Fruit fly (Drosophila melanogaster) whole organism: ENCODE data around the gene CG14452.

Source experiments
- CG8478 ChIP-seq: fragments of >200 bp; optimal IDR thresholded peaks from 2 replicates; lab custom pipeline; 2018; ENCODE audit warnings: inconsistent platforms
- Dll ChIP-seq: fragments of >200 bp; optimal IDR thresholded peaks from 2 replicates; lab custom pipeline; 2017
- EcR ChIP-seq, 2 experiments: fragments of >200 bp; optimal IDR thresholded peaks; 2 replicates each; lab custom pipeline; 2017; ENCODE audit warnings: missing biosample characterization in 2 of 2, missing genetic modification characterization in 2 of 2, missing genetic modification reagents in 2 of 2
- pan ChIP-seq: fragments of >200 bp; optimal IDR thresholded peaks from 2 replicates; lab custom pipeline; 2017
- psq ChIP-seq: fragments of >200 bp; optimal IDR thresholded peaks from 2 replicates; lab custom pipeline; 2017
- usp ChIP-seq: fragments of >200 bp; optimal IDR thresholded peaks from 2 replicates; lab custom pipeline; 2017; ENCODE audit warnings: missing biosample characterization, missing genetic modification characterization, mixed read lengths

DNA sequence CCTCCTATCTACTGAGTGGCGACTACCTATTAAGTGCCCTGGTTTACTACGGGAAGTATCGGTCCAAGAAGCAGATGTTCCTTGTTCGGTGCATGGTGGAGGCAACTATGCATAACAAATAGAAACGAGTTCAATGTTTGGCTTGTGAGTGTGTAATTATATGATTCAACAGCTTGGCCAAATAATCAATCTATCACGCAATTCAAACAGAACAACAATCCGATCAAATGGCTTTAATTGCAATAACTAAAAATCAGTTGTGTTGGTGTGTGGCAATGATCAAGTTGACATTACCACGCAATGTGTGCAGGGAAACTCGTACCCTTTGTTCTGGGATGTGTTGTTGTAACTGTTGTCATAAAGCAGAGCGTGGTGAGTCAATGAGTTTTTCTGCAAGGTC is 48.1 kb upstream of the CG14452 start, which contains the start of gene CG33769:
- TF ChIP-seq psq (lab: Kevin White, UChicago) (no peak), pan (lab: Kevin White, UChicago) (no peak), usp (GFP tag; lab: Kevin White, UChicago) (no peak), CG8478 (lab: Kevin White, UChicago) (no peak), Dll (lab: Kevin White, UChicago) (no peak), EcR (GFP tag; optimal IDR thresholded peaks at IDR 0.05; lab: Kevin White, UChicago) (no peak)
